Worm (Caenorhabditis elegans) whole organism, L4/young adult: ENCODE data around the gene dos-1.

Experiments used
- W03F9.2 ChIP-seq: fragments of 150-350 bp; optimal IDR thresholded peaks from 2 replicates; lab custom pipeline; 2014; ENCODE audit warnings: missing biosample characterization, missing genetic modification characterization
- dao-5 ChIP-seq: sonication (generic microtip); optimal IDR thresholded peaks from 2 replicates; lab custom pipeline; 2016; ENCODE audit warnings: missing genotype, missing genetic modification characterization, moderate library complexity, missing compliant biosample characterization
- him-1 ChIP-seq: sonication (generic microtip); optimal IDR thresholded peaks from 2 replicates; lab custom pipeline; 2016; ENCODE audit warnings: missing genotype, missing genetic modification reagents, missing genetic modification characterization, missing compliant biosample characterization

The dos-1 gene

DNA sequence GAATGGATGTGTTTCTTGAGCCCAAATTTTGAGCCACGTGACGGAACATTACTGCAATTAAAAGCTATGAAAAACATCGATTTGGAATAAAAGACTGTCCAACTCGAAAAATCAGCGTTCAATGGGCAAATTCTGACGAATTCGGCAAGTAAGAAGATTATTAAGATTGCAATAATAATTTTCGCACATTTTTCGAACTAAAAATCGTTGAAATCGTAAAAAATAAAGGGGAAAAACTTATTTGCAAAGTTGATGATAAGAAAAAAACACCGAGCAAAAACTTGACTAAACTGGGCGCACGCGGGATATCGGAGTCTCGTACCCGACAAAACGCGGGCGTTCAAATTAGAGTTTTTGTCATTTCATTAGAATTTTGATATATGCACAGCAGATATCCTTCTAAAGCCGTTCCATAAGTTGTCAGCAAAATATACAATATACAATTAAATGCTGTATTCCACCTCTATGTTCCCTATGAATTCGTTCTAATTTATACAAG is 14.4 kb upstream of the dos-1 start, which contains the start of the genes mccc-2 and mrpl-44:
TSS of gene mccc-2 (minus strand) at position 51 of the 499 bp plus-strand sequence.
TSS of gene mrpl-44 (minus strand) at position 51 of the 499 bp plus-strand sequence.
- TF ChIP-seq dao-5 (tag; lab: Kevin White, UChicago) (no peak), him-1 (tag; lab: Kevin White, UChicago) (no peak), W03F9.2 (no peak)

DNA sequence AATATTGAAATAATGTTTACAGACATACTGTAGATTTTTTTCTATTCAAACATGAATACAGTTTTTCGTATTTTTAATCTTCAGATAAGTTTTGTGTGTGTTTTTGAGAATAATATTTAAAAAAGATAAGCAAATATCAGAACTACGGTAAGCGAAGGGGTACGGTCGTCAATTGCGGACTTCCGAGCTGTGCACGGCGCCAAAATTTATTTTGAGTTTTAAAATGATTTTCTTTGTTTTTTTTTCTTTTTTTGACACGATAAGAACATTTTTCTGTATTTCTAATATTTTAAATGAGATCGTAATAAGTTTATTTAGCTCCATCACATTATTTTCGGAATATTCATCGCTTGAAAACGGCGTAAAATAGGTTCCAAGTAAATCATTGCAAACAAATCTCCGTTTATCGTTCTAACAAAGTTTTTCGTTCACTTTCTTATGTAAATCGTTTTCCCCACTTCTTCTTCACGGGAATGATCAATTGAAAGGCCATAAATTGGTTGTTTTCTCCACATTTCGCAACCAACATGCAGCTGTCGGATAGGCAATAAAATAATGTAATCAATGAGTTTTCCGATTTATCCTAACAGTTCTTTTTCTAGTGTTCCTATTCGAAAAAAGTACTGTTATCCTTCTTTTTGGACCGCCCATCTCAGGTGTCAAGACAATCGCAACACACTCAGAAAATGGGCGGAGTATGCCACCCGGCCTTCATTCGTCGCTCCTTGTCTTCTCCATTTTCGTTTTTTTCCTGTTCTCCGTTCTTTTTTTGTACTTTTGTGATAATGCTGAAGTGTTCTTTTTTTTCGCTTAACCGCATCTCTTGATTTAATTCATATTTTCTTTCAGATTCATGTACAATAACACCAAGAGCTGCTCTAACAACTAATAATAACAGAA is 12.1 kb upstream of the dos-1 start, which contains the start of gene glp-1:
TSS of gene glp-1 (plus strand) at position 850 of the 900 bp plus-strand sequence.
- TF ChIP-seq W03F9.2 (no peak), dao-5 (tag; lab: Kevin White, UChicago) (no peak), him-1 (tag; lab: Kevin White, UChicago) (no peak)

DNA sequence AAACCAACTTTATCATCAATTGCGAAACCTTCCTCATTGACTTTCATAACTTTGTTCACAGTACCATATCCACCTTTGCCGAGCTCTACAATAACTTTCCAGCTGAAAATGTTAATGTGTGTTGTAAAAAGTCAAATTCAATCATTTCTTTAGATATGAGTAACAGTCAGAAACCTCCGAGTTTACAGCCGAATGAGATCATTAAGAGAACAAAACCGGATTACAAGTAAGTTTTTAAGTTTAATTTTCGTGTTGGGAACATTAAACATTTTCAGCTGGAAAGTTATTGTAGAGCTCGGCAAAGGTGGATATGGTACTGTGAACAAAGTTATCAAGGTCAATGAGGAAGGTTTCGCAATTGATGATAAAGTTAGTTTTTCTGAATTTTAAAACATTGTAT is 2.5 kb upstream of the dos-1 start, which contains the start of gene ZK507.1:
TSS of gene ZK507.1 (minus strand) at position 101 of the 400 bp plus-strand sequence.
- TF ChIP-seq dao-5 (tag; lab: Kevin White, UChicago) (no peak), W03F9.2 (no peak)

DNA sequence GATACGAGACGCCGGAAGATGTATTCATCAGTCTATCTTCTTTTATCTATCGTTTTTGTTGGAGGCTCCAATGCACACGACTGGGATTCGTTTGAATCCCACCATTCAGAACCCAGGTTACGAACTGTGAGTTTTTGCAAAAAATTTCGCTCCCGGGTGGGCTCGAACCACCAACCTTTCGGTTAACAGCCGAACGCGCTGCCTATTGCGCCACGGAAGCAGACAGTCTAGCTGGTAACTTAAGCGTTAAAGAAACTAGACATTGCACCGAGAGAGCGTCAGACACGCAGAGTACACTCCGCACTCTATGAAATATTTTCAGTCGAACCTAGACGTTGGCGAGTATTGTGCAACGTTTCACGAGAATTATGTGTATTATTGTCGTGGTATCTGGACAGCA is 317 bp downstream of the dos-1 start:
- TF ChIP-seq W03F9.2: no peak
- peak; percentile 8 for TF ChIP-seq him-1 (tag; lab: Kevin White, UChicago)

- TF ChIP-seq W03F9.2: no peak
- no peak for TF ChIP-seq him-1 (tag; lab: Kevin White, UChicago)
- no peak for TF ChIP-seq dao-5 (tag; lab: Kevin White, UChicago)
These were observed 1.9 kb downstream of the dos-1 start for ce11 chrIII:9105653-9106052.

- TF ChIP-seq dao-5 (tag; lab: Kevin White, UChicago) (no peak), W03F9.2 (no peak), him-1 (tag; lab: Kevin White, UChicago) (no peak)
These were observed 5.4 kb downstream of the dos-1 start, which contains the start of gene cya-1 for ce11 chrIII:9109172-9109571. cya-1 (minus strand) TSS chrIII:9109272.

ce11 chrIII:9109726-9110125 is 6.0 kb downstream of the dos-1 start:
- TF ChIP-seq dao-5 (tag; lab: Kevin White, UChicago) (no peak), W03F9.2 (no peak), him-1 (tag; lab: Kevin White, UChicago) (no peak)

DNA sequence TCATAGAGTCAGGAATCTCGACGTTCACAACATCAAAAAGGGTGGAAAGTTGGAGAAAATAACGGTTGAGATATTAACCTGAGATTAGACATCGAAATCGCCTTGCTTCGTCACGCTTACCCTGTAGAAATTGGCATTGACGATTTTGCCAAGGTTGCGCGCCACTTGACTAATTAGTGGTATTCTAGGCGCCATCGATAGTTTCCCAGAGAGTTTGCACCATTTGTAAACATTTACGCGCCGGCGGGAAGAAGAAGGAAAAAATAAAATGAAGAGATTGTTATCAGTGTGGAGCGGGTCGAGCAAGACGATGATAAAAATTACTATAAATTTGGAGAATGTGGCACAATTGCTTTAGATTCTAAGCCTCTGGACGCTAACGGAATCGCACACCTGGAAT is 6.5 kb downstream of the dos-1 start:
- no peak for TF ChIP-seq W03F9.2
- no peak for TF ChIP-seq dao-5 (tag; lab: Kevin White, UChicago)
- no peak for TF ChIP-seq him-1 (tag; lab: Kevin White, UChicago)

- TF ChIP-seq dao-5 (tag; lab: Kevin White, UChicago) (no peak), him-1 (tag; lab: Kevin White, UChicago) (no peak), W03F9.2 (no peak)
These were observed 8.7 kb downstream of the dos-1 start for ce11 chrIII:9112479-9112878.

DNA sequence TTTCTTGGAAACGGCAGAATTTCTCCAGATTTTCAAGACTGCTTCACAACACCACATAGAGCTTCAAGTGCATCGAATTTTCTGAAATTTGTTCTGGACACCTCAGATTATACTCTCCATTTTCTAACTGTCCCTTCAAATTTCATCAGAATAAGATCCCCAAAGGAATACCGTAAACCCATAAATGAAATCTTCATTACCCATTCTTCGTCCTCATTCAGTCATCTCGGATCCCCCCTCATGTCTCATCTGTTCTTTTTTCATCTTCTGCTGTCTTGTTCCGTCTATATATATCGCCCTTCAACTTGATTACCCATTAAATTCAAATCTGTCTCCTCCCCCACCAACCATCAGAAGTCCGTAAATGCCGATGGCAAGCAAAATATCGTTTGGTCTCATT is 10.3 kb downstream of the dos-1 start:
- no peak for TF ChIP-seq W03F9.2
- TF ChIP-seq him-1 (tag; lab: Kevin White, UChicago): no peak
- TF ChIP-seq dao-5 (tag; lab: Kevin White, UChicago): no peak

DNA sequence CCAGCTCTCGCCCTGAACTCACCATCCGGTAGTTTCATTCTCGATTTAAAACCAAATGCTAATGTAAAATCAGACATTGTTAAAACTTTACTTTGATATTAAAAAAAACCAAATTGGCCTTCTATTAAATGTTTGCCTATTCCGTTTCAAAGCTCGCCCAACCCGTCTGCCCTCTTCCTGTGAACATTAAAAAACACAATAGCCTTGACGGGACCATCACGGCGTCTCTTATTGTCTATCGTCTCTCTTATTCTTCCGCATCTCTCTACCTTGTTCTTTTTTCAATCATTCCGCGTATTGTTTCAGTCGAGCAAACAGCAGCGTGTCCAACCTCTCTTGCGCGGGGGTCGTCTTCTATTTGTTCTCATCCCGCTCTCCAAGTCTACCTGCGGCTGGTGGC is 10.9 kb downstream of the dos-1 start, which contains the start of gene ZK512.1:
TSS of gene ZK512.1 (plus strand) at position 301 of the 400 bp plus-strand sequence.
- no peak for TF ChIP-seq dao-5 (tag; lab: Kevin White, UChicago)
- no peak for TF ChIP-seq him-1 (tag; lab: Kevin White, UChicago)
- no peak for TF ChIP-seq W03F9.2

DNA sequence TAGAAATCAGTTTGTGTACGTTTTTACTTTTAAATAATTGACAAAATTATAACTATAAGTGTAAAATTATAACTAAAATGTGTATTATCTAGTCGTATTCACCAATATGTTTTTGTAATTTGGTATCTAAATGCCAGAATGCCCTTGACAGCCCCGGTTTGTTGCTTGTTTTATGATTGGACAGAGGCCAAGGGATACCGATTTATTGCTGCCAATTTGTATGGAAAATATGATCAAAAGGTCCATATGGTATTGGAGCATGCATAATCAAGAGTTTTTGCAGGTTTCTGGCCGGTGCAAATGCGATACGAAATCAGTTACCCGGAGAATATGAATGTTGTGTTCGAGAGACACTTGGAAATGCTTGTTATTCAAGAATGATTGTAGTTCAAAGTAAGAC is 12.0 kb downstream of the dos-1 start:
- TF ChIP-seq dao-5 (tag; lab: Kevin White, UChicago): no peak
- no peak for TF ChIP-seq W03F9.2
- no peak for TF ChIP-seq him-1 (tag; lab: Kevin White, UChicago)

ce11 chrIII:9118314-9118850 is 14.6 kb downstream of the dos-1 start, which contains the start of gene grl-11:
grl-11 (minus strand) TSS chrIII:9118364.
- TF ChIP-seq him-1 (tag; lab: Kevin White, UChicago) (no peak), dao-5 (tag; lab: Kevin White, UChicago) (no peak), W03F9.2 (no peak)
